Fruit fly (Drosophila melanogaster): Measurements from ENCODE around the gene CG7142.

DNA sequence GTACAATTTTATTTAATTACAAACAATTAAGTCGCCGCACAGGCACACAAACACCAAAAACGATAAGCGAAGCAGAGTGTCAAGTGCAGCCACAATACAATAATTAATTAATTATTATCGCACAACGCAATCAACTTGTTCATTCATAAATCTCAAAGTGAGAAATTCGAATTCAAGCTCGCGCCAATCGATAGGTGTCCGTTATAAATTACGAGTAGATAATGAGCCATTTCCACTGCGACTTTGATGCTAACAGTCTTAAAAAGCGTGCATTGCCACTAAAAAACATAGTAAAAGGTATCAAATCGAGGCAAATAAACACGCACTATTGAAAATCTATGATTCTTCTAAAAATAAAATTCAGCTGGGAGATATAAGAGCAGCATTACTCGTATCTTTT is 49.1 kb downstream of the CG7142 start:
- TF ChIP-seq psq (optimal IDR thresholded peaks at IDR 0.05) (no peak), h (optimal IDR thresholded peaks at IDR 0.05) (no peak)
